Worm (Caenorhabditis elegans) whole organism, L2 larva: Measurements from ENCODE around the gene Y55F3BL.6.

Source experiments
- C34F6.9 ChIP-seq: fragments of 150-350 bp; optimal IDR thresholded peaks from 2 replicates; lab custom pipeline; 2014; ENCODE audit warnings: missing biosample characterization, missing genetic modification characterization
- F13H6.1 ChIP-seq: sonication (generic microtip); optimal IDR thresholded peaks from 2 replicates; lab custom pipeline; 2016; ENCODE audit warnings: missing genetic modification characterization, missing compliant biosample characterization
- R02D3.7 ChIP-seq: fragments of 150-350 bp; optimal IDR thresholded peaks from 2 replicates; lab custom pipeline; 2014; ENCODE audit warnings: missing biosample characterization, missing genetic modification characterization
- ZK546.5 ChIP-seq: sonication (generic microtip); optimal IDR thresholded peaks from 2 replicates; lab custom pipeline; 2017; ENCODE audit warnings: missing biosample characterization, missing genetic modification characterization
- alr-1 ChIP-seq: fragments of 150-350 bp; optimal IDR thresholded peaks from 2 replicates; lab custom pipeline; 2014; ENCODE audit warnings: missing biosample characterization, missing genetic modification characterization
- aly-2 ChIP-seq: fragments of 150-350 bp; optimal IDR thresholded peaks from 2 replicates; lab custom pipeline; 2014; ENCODE audit warnings: missing biosample characterization, missing genetic modification characterization
- ama-1 ChIP-seq: fragments of 150-350 bp; optimal IDR thresholded peaks from 2 replicates; lab custom pipeline; 2018; ENCODE audit warnings: inconsistent platforms
- blmp-1 ChIP-seq: sonication (generic microtip); optimal IDR thresholded peaks from 2 replicates; lab custom pipeline; 2017; ENCODE audit warnings: missing genetic modification characterization, mild to moderate bottlenecking, missing compliant biosample characterization, antibody characterized with exemption, moderate library complexity; ENCODE audit not compliant: insufficient read depth
- ceh-16 ChIP-seq: fragments of 150-350 bp; optimal IDR thresholded peaks from 2 replicates; lab custom pipeline; 2014; ENCODE audit warnings: missing biosample characterization, missing genetic modification characterization
- crh-2 ChIP-seq: sonication (generic microtip); optimal IDR thresholded peaks from 2 replicates; lab custom pipeline; 2017; ENCODE audit warnings: missing biosample characterization, missing genetic modification characterization
- dmd-4 ChIP-seq: sonication (generic microtip); optimal IDR thresholded peaks from 2 replicates; lab custom pipeline; 2017; ENCODE audit warnings: missing biosample characterization, missing genetic modification characterization
- egl-27 ChIP-seq: sonication (generic microtip); optimal IDR thresholded peaks from 3 replicates; lab custom pipeline; 2017; ENCODE audit warnings: missing biosample characterization, missing genetic modification reagents, missing genetic modification characterization
- elt-1 ChIP-seq: fragments of 150-350 bp; optimal IDR thresholded peaks from 2 replicates; lab custom pipeline; 2014; ENCODE audit warnings: missing biosample characterization, missing genetic modification characterization
- fos-1 ChIP-seq: fragments of 150-350 bp; optimal IDR thresholded peaks from 2 replicates; lab custom pipeline; 2014; ENCODE audit warnings: missing biosample characterization, missing genetic modification characterization
- gmeb-1 ChIP-seq: fragments of 150-350 bp; optimal IDR thresholded peaks from 2 replicates; lab custom pipeline; 2014; ENCODE audit warnings: missing biosample characterization, missing genetic modification characterization
- lin-11 ChIP-seq: fragments of 150-350 bp; sonication (generic microtip); optimal IDR thresholded peaks from 2 replicates; lab custom pipeline; 2014; ENCODE audit warnings: missing biosample characterization, missing genetic modification characterization, inconsistent platforms, mixed read lengths
- lin-13 ChIP-seq: fragments of 150-350 bp; optimal IDR thresholded peaks from 2 replicates; lab custom pipeline; 2014; ENCODE audit warnings: missing biosample characterization, missing genetic modification reagents, missing genetic modification characterization
- lin-39 ChIP-seq: fragments of 150-350 bp; optimal IDR thresholded peaks from 2 replicates; lab custom pipeline; 2014; ENCODE audit warnings: missing biosample characterization, missing genetic modification reagents, missing genetic modification characterization
- lsy-2 ChIP-seq, 2 experiments: fragments of 150-350 bp in 1 of 2; sonication (generic microtip) in 1 of 2; optimal IDR thresholded peaks; 2 replicates each; lab custom pipeline; 2014 to 2017; ENCODE audit warnings: missing biosample characterization in 2 of 2, missing genetic modification characterization in 2 of 2
- mab-5 ChIP-seq: fragments of 150-350 bp; optimal IDR thresholded peaks from 2 replicates; lab custom pipeline; 2014; ENCODE audit warnings: missing biosample characterization, missing genetic modification characterization
- mdl-1 ChIP-seq, 2 experiments: fragments of 150-350 bp in 1 of 2; sonication (generic microtip) in 1 of 2; optimal IDR thresholded peaks; 2 replicates each; lab custom pipeline; 2017; ENCODE audit warnings: missing biosample characterization in 2 of 2, missing genetic modification characterization in 2 of 2
- nhr-10 ChIP-seq: sonication (generic microtip); optimal IDR thresholded peaks from 2 replicates; lab custom pipeline; 2017; ENCODE audit warnings: missing biosample characterization, missing genetic modification characterization
- nhr-12 ChIP-seq: fragments of 150-350 bp; optimal IDR thresholded peaks from 2 replicates; lab custom pipeline; 2014; ENCODE audit warnings: missing biosample characterization, missing genetic modification characterization
- nhr-129 ChIP-seq: fragments of 150-350 bp; optimal IDR thresholded peaks from 2 replicates; lab custom pipeline; 2014; ENCODE audit warnings: missing biosample characterization, missing genetic modification characterization
- nhr-21 ChIP-seq: fragments of 150-350 bp; optimal IDR thresholded peaks from 2 replicates; lab custom pipeline; 2014; ENCODE audit warnings: missing biosample characterization, missing genetic modification characterization
- nhr-23 ChIP-seq: fragments of 150-350 bp; optimal IDR thresholded peaks from 2 replicates; lab custom pipeline; 2014; ENCODE audit warnings: missing biosample characterization, missing genetic modification reagents, missing genetic modification characterization
- nhr-237 ChIP-seq: fragments of 150-350 bp; optimal IDR thresholded peaks from 2 replicates; lab custom pipeline; 2014; ENCODE audit warnings: missing biosample characterization, missing genetic modification characterization
- nhr-25 ChIP-seq: fragments of 150-350 bp; sonication (generic microtip); optimal IDR thresholded peaks from 3 replicates; lab custom pipeline; 2014; ENCODE audit warnings: missing biosample characterization, missing genetic modification characterization
- nhr-6 ChIP-seq: fragments of 150-350 bp; optimal IDR thresholded peaks from 2 replicates; lab custom pipeline; 2014; ENCODE audit warnings: missing biosample characterization, missing genetic modification characterization
- skn-1 ChIP-seq: sonication (generic microtip); optimal IDR thresholded peaks from 2 replicates; lab custom pipeline; 2017; ENCODE audit warnings: missing biosample characterization, missing genetic modification characterization
- sma-3 ChIP-seq: sonication (generic microtip); optimal IDR thresholded peaks from 2 replicates; lab custom pipeline; 2016; ENCODE audit warnings: missing genetic modification reagents, missing genetic modification characterization, missing compliant biosample characterization
- sma-9 ChIP-seq, 2 experiments: fragments of 150-350 bp in 1 of 2; sonication (generic microtip) in 1 of 2; optimal IDR thresholded peaks; 2 replicates each; lab custom pipeline; 2014 to 2016; ENCODE audit warnings: missing genetic modification characterization in 2 of 2, mild to moderate bottlenecking in 1 of 2, missing biosample characterization in 1 of 2, missing compliant biosample characterization in 1 of 2, missing genetic modification reagents in 1 of 2, moderate library complexity in 1 of 2
- snpc-4 ChIP-seq: fragments of 150-350 bp; optimal IDR thresholded peaks from 2 replicates; lab custom pipeline; 2014; ENCODE audit warnings: missing biosample characterization, missing genetic modification characterization
- unc-55 ChIP-seq: fragments of 150-350 bp; sonication (generic microtip); optimal IDR thresholded peaks from 3 replicates; lab custom pipeline; 2014; ENCODE audit warnings: missing biosample characterization, missing genetic modification reagents, missing genetic modification characterization
- zag-1 ChIP-seq: fragments of 150-350 bp; optimal IDR thresholded peaks from 2 replicates; lab custom pipeline; 2014; ENCODE audit warnings: missing biosample characterization, missing genetic modification characterization
- ztf-1 ChIP-seq: fragments of 200-800 bp; sonication (Bioruptor generic); conservative IDR thresholded peaks from 2 replicates; pipeline ENCODE4 v1.3.6; 2022; ENCODE audit warnings: missing genetic modification characterization, missing compliant biosample characterization
- ztf-11 ChIP-seq: sonication (generic microtip); optimal IDR thresholded peaks from 2 replicates; lab custom pipeline; 2017; ENCODE audit warnings: missing biosample characterization, missing genetic modification characterization
- ztf-4 ChIP-seq: fragments of 150-350 bp; optimal IDR thresholded peaks from 2 replicates; lab custom pipeline; 2014; ENCODE audit warnings: missing biosample characterization, missing genetic modification characterization

Gene Y55F3BL.6

ce11 chrIV:807027-807516 lies at the start of gene Y55F3BL.6:
TSS of gene Y55F3BL.6 (minus strand) at chrIV:807077.
- peak; percentile 34 for TF ChIP-seq lin-11 (tag; lab: Kevin White, UChicago)
- no peak for TF ChIP-seq lin-13 (GFP tag; lab: Kevin White, UChicago)

- TF ChIP-seq F13H6.1 (tag; lab: Kevin White, UChicago) (no peak), lin-39 (tag; lab: Kevin White, UChicago) (no peak), ceh-16 (no peak), nhr-21 (no peak), nhr-237 (tag; lab: Kevin White, UChicago) (no peak), ztf-11 (no peak), unc-55 (GFP tag; lab: Kevin White, UChicago) (no peak), mab-5 (tag; lab: Kevin White, UChicago) (no peak), alr-1 (no peak), sma-9 (GFP tag; optimal IDR thresholded peaks at IDR 0.05; lab: Kevin White, UChicago) (no peak), sma-9 (tag; optimal IDR thresholded peaks at IDR 0.05; lab: Kevin White, UChicago) (no peak), R02D3.7 (tag; lab: Kevin White, UChicago) (no peak), aly-2 (tag; lab: Kevin White, UChicago) (no peak), blmp-1 (tag; lab: Kevin White, UChicago) (no peak), mdl-1 (tag; optimal IDR thresholded peaks at IDR 0.05; lab: Kevin White, UChicago) (no peak)
Observed at ce11 chrIV:856038-856437, 49.2 kb upstream of the Y55F3BL.6 start.

- TF ChIP-seq fos-1 (tag; lab: Kevin White, UChicago) (peak; percentile 87), lin-13 (GFP tag; lab: Kevin White, UChicago) (no peak)
Observed at ce11 chrIV:855483-855882, 48.6 kb upstream of the Y55F3BL.6 start.

- TF ChIP-seq crh-2 (tag; lab: Kevin White, UChicago) (peak; percentile 71), ztf-4 (tag; lab: Kevin White, UChicago) (peak; percentile 43), skn-1 (tag; lab: Kevin White, UChicago) (no peak), F13H6.1 (tag; lab: Kevin White, UChicago) (no peak), nhr-23 (no peak), unc-55 (GFP tag; lab: Kevin White, UChicago) (peak; percentile 70), ama-1 (lab: Kevin White, UChicago) (peak; percentile 4), nhr-12 (tag; lab: Kevin White, UChicago) (no peak), sma-3 (peak; percentile 49), nhr-25 (tag; lab: Kevin White, UChicago) (peak; percentile 38), lin-11 (tag; lab: Kevin White, UChicago) (no peak), alr-1 (no peak), egl-27 (tag; lab: Kevin White, UChicago) (peak; percentile 16), snpc-4 (peak; percentile 61), zag-1 (tag; lab: Kevin White, UChicago) (no peak), ZK546.5 (tag; lab: Kevin White, UChicago) (no peak), ztf-1 (GFP tag; lab: Robert Waterston, UW) (no peak), nhr-6 (peak; percentile 28), nhr-21 (peak; percentile 51), lin-13 (GFP tag; lab: Kevin White, UChicago) (peak; percentile 73), lsy-2 (tag; optimal IDR thresholded peaks at IDR 0.05; lab: Kevin White, UChicago) (peak; percentile 63 to 82), dmd-4 (tag; lab: Kevin White, UChicago) (no peak), elt-1 (tag; lab: Kevin White, UChicago) (no peak), R02D3.7 (tag; lab: Kevin White, UChicago) (peak; percentile 4), nhr-129 (tag; lab: Kevin White, UChicago) (peak; percentile 57), C34F6.9 (tag; lab: Kevin White, UChicago) (peak; percentile 90), nhr-10 (tag; lab: Kevin White, UChicago) (no peak), gmeb-1 (peak; percentile 94)
Observed at ce11 chrIV:854357-855269, 47.7 kb upstream of the Y55F3BL.6 start, which contains the start of the genes lem-4 and Y55F3BR.11. TSS of gene lem-4 (minus strand) at chrIV:854780. TSS of gene Y55F3BR.11 (plus strand) at chrIV:855219.
